Worm (Caenorhabditis elegans): ENCODE results near the gene ced-3.

The ced-3 gene

DNA sequence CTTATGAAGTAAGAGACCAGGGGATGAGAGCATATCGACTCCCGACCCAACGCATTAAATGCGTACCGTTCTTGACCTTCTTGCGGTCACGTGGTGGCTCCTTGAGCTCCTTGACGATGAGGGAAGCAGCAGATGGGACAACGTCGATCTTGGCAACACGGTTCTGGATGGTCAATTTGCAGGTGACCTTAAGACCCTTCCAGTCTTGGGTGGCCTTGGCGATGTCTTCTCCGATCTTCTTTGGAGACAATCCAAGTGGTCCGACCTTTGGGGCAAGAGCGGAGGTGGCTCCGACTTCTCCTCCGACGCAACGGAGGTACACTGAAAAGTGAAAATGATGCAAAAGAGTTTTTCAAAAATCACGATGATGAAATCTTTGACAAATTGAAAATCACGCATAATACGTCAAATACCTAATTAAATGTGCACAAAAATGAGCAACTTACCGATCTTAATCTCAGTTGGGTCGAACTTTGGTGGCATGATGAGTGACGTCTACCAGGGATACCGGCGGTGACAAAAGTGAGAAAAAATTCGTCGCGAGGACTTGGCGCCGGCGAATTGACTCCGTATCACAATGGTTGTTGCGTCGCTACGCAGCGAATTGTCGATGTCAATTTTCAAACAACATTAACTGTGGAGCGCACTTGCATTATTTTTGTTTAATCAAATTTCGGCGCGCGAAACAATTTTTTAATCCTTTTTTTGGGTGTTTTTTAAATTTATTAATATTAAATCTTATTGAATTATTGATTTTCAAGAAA is 36.3 kb upstream of the ced-3 start, which contains the start of gene rpl-12 (continued):
- peak; percentile 97 for TF ChIP-seq grh-1 (GFP tag; IDR thresholded peaks at IDR 0.05)

ce11 chrIV:13238943-13239861 is 35.3 kb upstream of the ced-3 start, which contains the start of gene tag-115:
Gene tag-115 (minus strand): TSS chrIV:13239414.
- TF ChIP-seq efl-1 (optimal IDR thresholded peaks at IDR 0.05) (peak; percentile 8 to 17), efl-1 (GFP tag; optimal IDR thresholded peaks at IDR 0.05 in 1 of 2) (no peak), isw-1 (GFP tag; IDR thresholded peaks at IDR 0.05) (no peak), aly-2 (tag; optimal IDR thresholded peaks at IDR 0.05) (peak; percentile 21), lsy-2 (tag; optimal IDR thresholded peaks at IDR 0.05) (peak; percentile 12 to 64), lin-35 (GFP tag; optimal IDR thresholded peaks at IDR 0.05) (peak in 1 of 2 experiments; percentile 50), nhr-85 (tag) (peak; percentile 37), nhr-90 (tag; optimal IDR thresholded peaks at IDR 0.05; ENCODE audit: poor library complexity) (peak; percentile 10), rnt-1 (tag; optimal IDR thresholded peaks at IDR 0.05) (peak; percentile 9), snu-23 (GFP tag; optimal IDR thresholded peaks at IDR 0.05) (no peak), hpl-2 (GFP tag; optimal IDR thresholded peaks at IDR 0.05) (no peak), ets-5 (GFP tag; IDR thresholded peaks at IDR 0.05) (no peak), nhr-47 (tag; optimal IDR thresholded peaks at IDR 0.05) (peak; percentile 37), ceh-8 (GFP tag; optimal IDR thresholded peaks at IDR 0.05) (no peak), nhr-237 (tag; optimal IDR thresholded peaks at IDR 0.05) (no peak), swsn-7 (tag; optimal IDR thresholded peaks at IDR 0.05) (peak; percentile 18), nhr-71 (tag; optimal IDR thresholded peaks at IDR 0.05) (peak; percentile 43), ama-1 (optimal IDR thresholded peaks at IDR 0.05) (peak; percentile 57), ces-1 (GFP tag; optimal IDR thresholded peaks at IDR 0.05) (no peak), ztf-4 (tag; optimal IDR thresholded peaks at IDR 0.05) (no peak)

- TF ChIP-seq mdl-1 (tag; optimal IDR thresholded peaks at IDR 0.05) = no peak
- no peak for TF ChIP-seq fkh-10 (GFP tag; optimal IDR thresholded peaks at IDR 0.05)
- TF ChIP-seq efl-1 (optimal IDR thresholded peaks at IDR 0.05) = no peak
- no peak for TF ChIP-seq efl-1 (GFP tag; optimal IDR thresholded peaks at IDR 0.05 in 1 of 2)
- TF ChIP-seq fkh-8 (tag; optimal IDR thresholded peaks at IDR 0.05) = no peak
- no peak for TF ChIP-seq xbp-1 (tag; optimal IDR thresholded peaks at IDR 0.05)
- TF ChIP-seq hlh-17 (GFP tag; optimal IDR thresholded peaks at IDR 0.05; ENCODE audit: borderline replicate concordance) = no peak
- no peak for TF ChIP-seq C34B4.2 (tag; optimal IDR thresholded peaks at IDR 0.05)
- TF ChIP-seq skn-1 (tag; optimal IDR thresholded peaks at IDR 0.05) = no peak
Observed at ce11 chrIV:13236485-13236884, 32.5 kb upstream of the ced-3 start, which contains the start of gene pwp-1. Gene pwp-1 (minus strand): TSS chrIV:13236585.

- TF ChIP-seq hpl-2 (GFP tag; optimal IDR thresholded peaks at IDR 0.05) = no peak
- TF ChIP-seq unc-86 (tag; optimal IDR thresholded peaks at IDR 0.05) = no peak
- TF ChIP-seq fkh-4 (tag; optimal IDR thresholded peaks at IDR 0.05; ENCODE audit: borderline replicate concordance) = no peak
- TF ChIP-seq ztf-4 (tag; optimal IDR thresholded peaks at IDR 0.05) = no peak
- TF ChIP-seq vab-15 (tag; optimal IDR thresholded peaks at IDR 0.05) = no peak
- no peak for TF ChIP-seq irx-1 (tag; optimal IDR thresholded peaks at IDR 0.05)
- peak; percentile 15 to 68 (median 40) for TF ChIP-seq dpl-1 (GFP tag; optimal IDR thresholded peaks at IDR 0.05)
- peak; percentile 55 for TF ChIP-seq snu-23 (GFP tag; optimal IDR thresholded peaks at IDR 0.05)
- TF ChIP-seq nhr-20 (tag; optimal IDR thresholded peaks at IDR 0.05) = no peak
- peak; percentile 11 for TF ChIP-seq swsn-7 (tag; optimal IDR thresholded peaks at IDR 0.05)
- peak; percentile 94 for TF ChIP-seq F16B12.6 (tag; optimal IDR thresholded peaks at IDR 0.05)
- no peak for TF ChIP-seq nhr-11 (tag; optimal IDR thresholded peaks at IDR 0.05)
- TF ChIP-seq nhr-28 (tag; optimal IDR thresholded peaks at IDR 0.05) = no peak
- no peak for TF ChIP-seq pag-3 (tag; optimal IDR thresholded peaks at IDR 0.05; ENCODE audit: borderline replicate concordance, insufficient read depth)
- no peak for TF ChIP-seq tbx-2 (tag; optimal IDR thresholded peaks at IDR 0.05)
- no peak for TF ChIP-seq sup-37 (GFP tag; optimal IDR thresholded peaks at IDR 0.05)
- no peak for TF ChIP-seq nhr-85 (tag)
- no peak for TF ChIP-seq tlp-1 (tag; optimal IDR thresholded peaks at IDR 0.05)
- TF ChIP-seq lin-39 (tag; optimal IDR thresholded peaks at IDR 0.05) = no peak
- no peak for TF ChIP-seq nhr-84 (tag; optimal IDR thresholded peaks at IDR 0.05)
- TF ChIP-seq unc-30 (tag; optimal IDR thresholded peaks at IDR 0.05) = no peak
- TF ChIP-seq alr-1 (tag; optimal IDR thresholded peaks at IDR 0.05; ENCODE audit: borderline replicate concordance) = no peak
Observed at ce11 chrIV:13231393-13231792, 27.5 kb upstream of the ced-3 start.

Measured in whole organism, L1 larva.